Worm (Caenorhabditis elegans) whole organism, late embryonic: ENCODE results near the gene Y62E10A.6.

Experiments
- C08G9.2 ChIP-seq: sonication (generic microtip); optimal IDR thresholded peaks from 2 replicates; lab custom pipeline; 2016; ENCODE audit warnings: mild to moderate bottlenecking, missing genetic modification characterization, moderate library complexity, missing compliant biosample characterization
- T23F11.4 ChIP-seq: fragments of 200-800 bp; sonication (Bioruptor generic); optimal IDR thresholded peaks from 2 replicates; lab custom pipeline; 2018; ENCODE audit warnings: mild to moderate bottlenecking, missing genetic modification characterization, missing compliant biosample characterization
- Y22D7AL.16 ChIP-seq: sonication (generic microtip); optimal IDR thresholded peaks from 2 replicates; lab custom pipeline; 2016; ENCODE audit warnings: missing genetic modification characterization, missing compliant biosample characterization
- ahr-1 ChIP-seq: sonication (generic microtip); optimal IDR thresholded peaks from 2 replicates; lab custom pipeline; 2016; ENCODE audit warnings: missing genetic modification characterization, missing compliant biosample characterization
- ceh-14 ChIP-seq: sonication (generic microtip); optimal IDR thresholded peaks from 2 replicates; lab custom pipeline; 2016; ENCODE audit warnings: missing genotype, missing genetic modification characterization, missing compliant biosample characterization
- ceh-22 ChIP-seq: sonication (generic microtip); optimal IDR thresholded peaks from 2 replicates; lab custom pipeline; 2017; ENCODE audit warnings: missing biosample characterization, missing genetic modification characterization
- ceh-31 ChIP-seq: sonication (generic microtip); optimal IDR thresholded peaks from 2 replicates; lab custom pipeline; 2016; ENCODE audit warnings: missing genetic modification characterization, missing compliant biosample characterization
- ceh-34 ChIP-seq: sonication (generic microtip); optimal IDR thresholded peaks from 2 replicates; lab custom pipeline; 2016; ENCODE audit warnings: mild to moderate bottlenecking, missing genetic modification characterization, missing compliant biosample characterization
- ceh-45 ChIP-seq: fragments of 200-800 bp; sonication (Bioruptor generic); IDR thresholded peaks from 2 replicates; pipeline ENCODE4 v1.3.6; 2022; ENCODE audit warnings: missing genetic modification reagents, missing genetic modification characterization, missing compliant biosample characterization
- elt-2 ChIP-seq: sonication (generic microtip); optimal IDR thresholded peaks from 2 replicates; lab custom pipeline; 2016; ENCODE audit warnings: missing genetic modification reagents, missing genetic modification characterization, missing compliant biosample characterization
- ets-4 ChIP-seq: sonication (generic microtip); optimal IDR thresholded peaks from 2 replicates; lab custom pipeline; 2016; ENCODE audit warnings: missing genetic modification characterization, missing compliant biosample characterization
- eyg-1 ChIP-seq: sonication (generic microtip); optimal IDR thresholded peaks from 2 replicates; lab custom pipeline; 2016; ENCODE audit warnings: missing genotype, missing genetic modification characterization, missing compliant biosample characterization
- fkh-10 ChIP-seq: fragments of 150-350 bp; optimal IDR thresholded peaks from 2 replicates; lab custom pipeline; 2014; ENCODE audit warnings: missing biosample characterization, missing genetic modification reagents, missing genetic modification characterization
- fkh-6 ChIP-seq: sonication (generic microtip); optimal IDR thresholded peaks from 2 replicates; lab custom pipeline; 2016; ENCODE audit warnings: missing genetic modification characterization, missing compliant biosample characterization
- hlh-13 ChIP-seq: fragments of 200-800 bp; sonication (Bioruptor generic); optimal IDR thresholded peaks from 2 replicates; lab custom pipeline; 2018; ENCODE audit warnings: mild to moderate bottlenecking, missing genetic modification characterization, missing compliant biosample characterization
- hlh-30 ChIP-seq: sonication (generic microtip); optimal IDR thresholded peaks from 2 replicates; lab custom pipeline; 2017; ENCODE audit warnings: antibody characterized with exemption, missing genetic modification characterization, missing compliant biosample characterization; ENCODE audit not compliant: insufficient read depth
- hlh-8 ChIP-seq: sonication (generic microtip); optimal IDR thresholded peaks from 2 replicates; lab custom pipeline; 2016; ENCODE audit warnings: missing genotype, missing genetic modification characterization, missing compliant biosample characterization
- lim-6 ChIP-seq: sonication (generic microtip); optimal IDR thresholded peaks from 2 replicates; lab custom pipeline; 2016; ENCODE audit warnings: missing genetic modification characterization, missing compliant biosample characterization
- mec-3 ChIP-seq: sonication (generic microtip); optimal IDR thresholded peaks from 2 replicates; lab custom pipeline; 2016; ENCODE audit warnings: borderline replicate concordance, missing genetic modification characterization, missing compliant biosample characterization
- nfya-1 ChIP-seq: sonication (generic microtip); optimal IDR thresholded peaks from 2 replicates; lab custom pipeline; 2017; ENCODE audit warnings: missing genetic modification characterization, mild to moderate bottlenecking, missing compliant biosample characterization, antibody characterized with exemption, moderate library complexity
- npax-4 ChIP-seq: sonication (generic microtip); optimal IDR thresholded peaks from 2 replicates; lab custom pipeline; 2016; ENCODE audit warnings: missing genetic modification characterization, missing compliant biosample characterization
- odd-2 ChIP-seq: sonication (generic microtip); optimal IDR thresholded peaks from 2 replicates; lab custom pipeline; 2017; ENCODE audit warnings: antibody characterized with exemption, mild to moderate bottlenecking, missing genetic modification characterization, missing compliant biosample characterization
- pha-2 ChIP-seq: sonication (generic microtip); optimal IDR thresholded peaks from 2 replicates; lab custom pipeline; 2017; ENCODE audit warnings: mild to moderate bottlenecking, missing genetic modification characterization, missing compliant biosample characterization
- pqm-1 ChIP-seq: sonication (generic microtip); optimal IDR thresholded peaks from 2 replicates; lab custom pipeline; 2016; ENCODE audit warnings: missing genetic modification characterization, missing compliant biosample characterization
- pros-1 ChIP-seq: fragments of 150-350 bp; optimal IDR thresholded peaks from 2 replicates; lab custom pipeline; 2014; ENCODE audit warnings: missing biosample characterization, missing genetic modification reagents, missing genetic modification characterization
- rnt-1 ChIP-seq: sonication (generic microtip); optimal IDR thresholded peaks from 2 replicates; lab custom pipeline; 2016; ENCODE audit warnings: missing genetic modification characterization, missing compliant biosample characterization
- sox-2 ChIP-seq: fragments of 200-800 bp; sonication (Bioruptor generic); IDR thresholded peaks from 2 replicates; pipeline ENCODE4 v1.3.6; 2022; ENCODE audit warnings: missing genetic modification reagents, missing genetic modification characterization, missing compliant biosample characterization
- syd-9 ChIP-seq: sonication (generic microtip); optimal IDR thresholded peaks from 2 replicates; lab custom pipeline; 2016; ENCODE audit warnings: mild to moderate bottlenecking, missing genetic modification characterization, moderate library complexity, missing compliant biosample characterization
- tbx-2 ChIP-seq: sonication (generic microtip); optimal IDR thresholded peaks from 2 replicates; lab custom pipeline; 2016; ENCODE audit warnings: missing genetic modification characterization, missing compliant biosample characterization
- unc-3 ChIP-seq, 2 experiments: fragments of 200-800 bp in 1 of 2; sonication (Bioruptor generic) in 1 of 2; sonication (generic microtip) in 1 of 2; conservative IDR thresholded peaks in 1 of 2; optimal IDR thresholded peaks in 1 of 2; 2 replicates each; pipeline versions ENCODE4 v1.3.6 to Lab custom; 2016 to 2022; ENCODE audit warnings: missing compliant biosample characterization in 2 of 2, missing genetic modification characterization in 2 of 2, missing genetic modification reagents in 1 of 2
- unc-42 ChIP-seq: sonication (generic microtip); optimal IDR thresholded peaks from 2 replicates; lab custom pipeline; 2016; ENCODE audit warnings: missing genotype, missing genetic modification characterization, missing compliant biosample characterization
- unc-55 ChIP-seq: sonication (generic microtip); optimal IDR thresholded peaks from 2 replicates; lab custom pipeline; 2017; ENCODE audit warnings: missing biosample characterization, missing genetic modification reagents, missing genetic modification characterization
- unc-86 ChIP-seq: sonication (generic microtip); optimal IDR thresholded peaks from 2 replicates; lab custom pipeline; 2016; ENCODE audit warnings: missing genetic modification characterization, missing compliant biosample characterization
- zip-5 ChIP-seq: sonication (generic microtip); optimal IDR thresholded peaks from 2 replicates; lab custom pipeline; 2016; ENCODE audit warnings: missing genetic modification characterization, missing compliant biosample characterization

Y62E10A.6 gene

DNA sequence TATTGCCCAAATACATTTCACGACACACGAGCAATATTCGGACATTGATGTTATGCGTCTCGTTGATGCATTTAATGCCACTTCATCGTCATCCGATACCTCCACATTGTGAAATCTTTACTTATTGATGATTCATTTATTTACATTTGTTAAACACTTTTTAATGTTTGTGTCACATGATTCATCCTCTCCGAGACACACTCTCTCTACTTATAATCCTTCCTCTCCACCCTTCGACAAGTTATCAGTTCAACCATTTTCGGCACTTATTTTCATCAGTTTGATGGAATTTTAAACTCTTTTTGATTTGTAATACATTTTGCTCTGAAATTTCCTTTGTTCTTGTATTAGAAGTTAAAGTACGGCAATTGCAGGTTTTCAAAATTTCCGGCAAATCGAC lies 25.7 kb upstream of the Y62E10A.6 start:
- TF ChIP-seq mec-3 (tag; lab: Kevin White, UChicago): no peak
- no peak for TF ChIP-seq odd-2
- no peak for TF ChIP-seq ets-4 (tag; lab: Kevin White, UChicago)
- no peak for TF ChIP-seq ceh-31 (tag; lab: Kevin White, UChicago)
- TF ChIP-seq rnt-1 (tag; lab: Kevin White, UChicago): no peak
- TF ChIP-seq lim-6: no peak
- no peak for TF ChIP-seq unc-42 (tag; lab: Kevin White, UChicago)
- TF ChIP-seq hlh-30 (tag; lab: Kevin White, UChicago): no peak

DNA sequence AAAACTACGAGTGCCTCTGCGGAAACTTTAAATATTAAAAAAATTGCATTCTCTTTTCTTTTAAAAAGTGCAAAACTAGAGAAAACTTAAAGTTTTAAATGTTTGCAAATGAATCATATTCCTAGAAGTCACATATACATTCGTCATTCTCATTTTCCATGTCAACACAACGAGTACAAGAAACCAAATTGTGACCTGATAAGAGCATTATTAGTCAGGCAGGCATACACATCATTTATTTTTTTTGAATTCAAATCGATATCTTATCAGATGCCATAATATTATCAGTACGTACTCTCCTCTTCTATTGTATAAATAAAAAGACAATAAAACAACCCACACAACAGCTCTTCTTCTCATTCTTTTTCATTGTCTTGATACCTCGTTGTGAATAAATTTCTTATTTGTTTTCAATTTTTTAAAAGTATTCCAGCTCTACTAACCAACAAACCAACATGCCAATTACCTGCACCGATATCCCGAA lies 24.5 kb upstream of the Y62E10A.6 start, which contains the start of gene W02A2.9:
W02A2.9 (plus strand) TSS at position 434 of the 484 bp plus-strand sequence.
- TF ChIP-seq ceh-31 (tag; lab: Kevin White, UChicago) (no peak), sox-2 (GFP tag; lab: Robert Waterston, UW) (no peak), syd-9 (no peak), nfya-1 (tag; lab: Kevin White, UChicago) (no peak), unc-3 (GFP tag; conservative IDR thresholded peaks at IDR 0.05; lab: Robert Waterston, UW) (no peak), unc-3 (tag; optimal IDR thresholded peaks at IDR 0.05; lab: Kevin White, UChicago) (no peak), elt-2 (tag; lab: Kevin White, UChicago) (peak; percentile 95)

DNA sequence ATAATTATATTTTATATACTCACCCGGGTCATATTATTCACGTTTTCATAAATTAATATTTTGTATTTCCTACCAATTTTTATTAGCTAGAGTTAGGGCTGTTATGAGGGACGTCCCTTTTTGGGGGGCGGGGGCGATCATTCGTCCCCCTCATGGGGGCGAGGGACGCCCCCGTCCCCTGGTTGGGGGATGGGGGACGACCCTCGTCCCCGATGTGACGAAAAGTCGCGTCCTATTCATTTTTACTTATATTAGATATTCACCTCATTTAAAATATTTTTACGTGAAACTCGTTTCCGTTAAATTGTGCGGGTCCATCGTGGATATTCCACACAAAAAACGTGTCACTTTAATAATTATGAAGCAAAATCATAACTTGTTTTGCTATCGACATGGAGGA lies 23.2 kb upstream of the Y62E10A.6 start, which contains the start of gene W02A2.12:
W02A2.12 (minus strand) TSS at position 240 of the 400 bp plus-strand sequence.
- TF ChIP-seq zip-5 (tag; lab: Kevin White, UChicago) (no peak), ceh-34 (tag; lab: Kevin White, UChicago) (no peak), tbx-2 (tag; lab: Kevin White, UChicago) (no peak), ceh-22 (no peak), hlh-13 (GFP tag; lab: Kevin White, UChicago) (no peak), unc-86 (no peak), hlh-8 (tag; lab: Kevin White, UChicago) (no peak), unc-42 (tag; lab: Kevin White, UChicago) (no peak), fkh-6 (tag; lab: Kevin White, UChicago) (no peak), Y22D7AL.16 (tag; lab: Kevin White, UChicago) (no peak), unc-55 (GFP tag; lab: Kevin White, UChicago) (no peak)
- TF ChIP-seq, all 69 proteins: peak for 0

DNA sequence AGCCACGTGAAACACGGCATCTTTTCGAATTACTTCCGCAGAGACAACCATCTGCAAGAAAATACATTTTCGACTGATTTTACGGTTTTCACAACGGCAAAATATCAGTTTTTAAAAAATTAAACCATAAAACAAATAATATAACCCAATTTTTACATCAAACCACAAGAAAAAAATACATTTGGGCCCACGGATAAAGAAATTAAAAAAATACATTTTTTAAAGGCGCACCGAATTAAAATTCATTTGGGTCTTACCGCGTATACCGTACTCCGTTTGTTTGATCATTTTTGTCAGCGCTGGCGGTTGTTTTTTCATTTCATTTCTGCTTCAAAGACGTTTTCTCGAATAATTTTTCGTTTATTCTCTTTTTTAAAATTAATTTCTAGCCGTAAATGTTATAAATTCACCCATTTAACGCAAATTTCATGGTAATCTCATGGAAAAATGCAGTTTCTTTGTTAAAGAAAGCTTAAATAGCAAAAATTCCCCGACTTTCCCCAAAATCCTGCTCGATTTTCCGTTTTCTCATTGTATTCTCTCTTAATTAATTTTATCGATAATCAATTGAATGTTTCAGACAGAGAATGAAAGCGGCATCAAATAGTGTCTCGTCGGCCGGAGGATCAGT lies 18.5 kb upstream of the Y62E10A.6 start, which contains the start of the genes rec-8 and mex-5:
rec-8 (minus strand) TSS at position 51 of the 631 bp plus-strand sequence.
mex-5 (plus strand) TSS at position 581 of the 631 bp plus-strand sequence.
- TF ChIP-seq fkh-10 (GFP tag; lab: Kevin White, UChicago): no peak
- no peak for TF ChIP-seq T23F11.4 (GFP tag; lab: Kevin White, UChicago)
- TF ChIP-seq pqm-1: no peak
- no peak for TF ChIP-seq pros-1 (tag; lab: Kevin White, UChicago)
- no peak for TF ChIP-seq elt-2 (tag; lab: Kevin White, UChicago)
- no peak for TF ChIP-seq unc-86
- no peak for TF ChIP-seq ceh-14 (tag; lab: Kevin White, UChicago)

DNA sequence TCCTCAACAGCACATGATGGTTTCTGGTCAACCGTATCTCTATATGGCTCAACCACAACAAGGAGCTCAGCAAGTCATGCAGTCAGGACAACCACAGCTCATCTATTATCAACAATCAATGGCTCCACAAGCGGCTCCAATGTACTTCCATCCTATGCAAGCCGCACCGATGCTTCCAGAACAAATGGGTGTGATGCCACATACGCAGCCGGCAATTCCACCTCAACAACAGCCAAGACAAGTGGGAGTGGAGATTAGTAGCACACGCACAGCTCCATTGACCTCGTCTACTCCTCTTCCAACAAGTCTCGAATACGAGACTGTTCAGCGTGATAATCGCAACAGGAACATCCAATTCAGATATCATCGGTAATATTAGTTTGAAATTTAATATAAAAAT lies 17.8 kb upstream of the Y62E10A.6 start:
- TF ChIP-seq ceh-22 (no peak), pha-2 (tag; lab: Kevin White, UChicago) (no peak), eyg-1 (tag; lab: Kevin White, UChicago) (no peak), ceh-45 (GFP tag; lab: Robert Waterston, UW) (no peak), hlh-13 (GFP tag; lab: Kevin White, UChicago) (no peak), ahr-1 (tag; lab: Kevin White, UChicago) (no peak), C08G9.2 (tag; lab: Kevin White, UChicago) (no peak), npax-4 (no peak)
- TF ChIP-seq, all 69 proteins: peak for 0
